Worm (Caenorhabditis elegans): Measurements from ENCODE around the gene let-19.

Gene let-19

ce11 chrII:8763367-8763766, 7.4 kb upstream of the let-19 start:
- TF ChIP-seq zip-11 (GFP tag; IDR thresholded peaks at IDR 0.05) (no peak), zag-1 (tag; optimal IDR thresholded peaks at IDR 0.05) (no peak), sdz-12 (GFP tag; optimal IDR thresholded peaks at IDR 0.05) (no peak), Y105C5A.15 (GFP tag; IDR thresholded peaks at IDR 0.05) (no peak), hmg-1.1 (GFP tag; IDR thresholded peaks at IDR 0.05) (no peak), arid-1 (GFP tag; conservative IDR thresholded peaks at IDR 0.05) (no peak), nhr-25 (tag; optimal IDR thresholded peaks at IDR 0.05; ENCODE audit: borderline replicate concordance, insufficient read depth) (no peak), fkh-10 (GFP tag; optimal IDR thresholded peaks at IDR 0.05) (no peak), unc-130 (GFP tag; optimal IDR thresholded peaks at IDR 0.05) (no peak), aha-1 (tag) (peak; percentile 68), zip-2 (tag; optimal IDR thresholded peaks at IDR 0.05) (no peak), ama-1 (optimal IDR thresholded peaks at IDR 0.05) (no peak), lin-29 (GFP tag; IDR thresholded peaks at IDR 0.05) (no peak), nhr-28 (tag; optimal IDR thresholded peaks at IDR 0.05) (peak; percentile 56), Y48G9A.11 (GFP tag; IDR thresholded peaks at IDR 0.05) (no peak), nhr-41 (GFP tag; IDR thresholded peaks at IDR 0.05) (no peak)

- TF ChIP-seq aha-1 (tag), result peak; percentile 8
- TF ChIP-seq hlh-30 (tag; optimal IDR thresholded peaks at IDR 0.05; ENCODE audit: insufficient read depth), result peak; percentile 35
- TF ChIP-seq nhr-28 (tag; optimal IDR thresholded peaks at IDR 0.05), result no peak
- TF ChIP-seq ceh-82 (tag; optimal IDR thresholded peaks at IDR 0.05), result no peak
- peak in 1 of 2 experiments; percentile 13 for TF ChIP-seq unc-62 (GFP tag; optimal IDR thresholded peaks at IDR 0.05 in 1 of 2)
- no peak for TF ChIP-seq unc-62 (tag; optimal IDR thresholded peaks at IDR 0.05)
- no peak for TF ChIP-seq php-3 (GFP tag; IDR thresholded peaks at IDR 0.05)
- TF ChIP-seq mxl-3 (GFP tag; optimal IDR thresholded peaks at IDR 0.05), result no peak
These were observed 6.4 kb upstream of the let-19 start for ce11 chrII:8764332-8764731.

- TF ChIP-seq tra-1 (GFP tag; IDR thresholded peaks at IDR 0.05) (peak; percentile 58; the same call in 1 of the 2 replicates), unc-62 (GFP tag; optimal IDR thresholded peaks at IDR 0.05 in 1 of 2) (no peak), unc-62 (tag; optimal IDR thresholded peaks at IDR 0.05) (no peak), hlh-30 (tag; optimal IDR thresholded peaks at IDR 0.05; ENCODE audit: insufficient read depth) (peak; percentile 72), mdl-1 (tag; optimal IDR thresholded peaks at IDR 0.05) (peak; percentile 55 to 94), sdz-12 (GFP tag; optimal IDR thresholded peaks at IDR 0.05) (no peak), nhr-28 (tag; optimal IDR thresholded peaks at IDR 0.05) (peak; percentile 87), nhr-48 (tag; optimal IDR thresholded peaks at IDR 0.05) (peak; percentile 68), nhr-25 (tag; optimal IDR thresholded peaks at IDR 0.05; ENCODE audit: borderline replicate concordance, insufficient read depth) (peak; percentile 30), lim-7 (GFP tag; IDR thresholded peaks at IDR 0.05) (no peak), mxl-3 (GFP tag; optimal IDR thresholded peaks at IDR 0.05) (peak; percentile 95), dmd-6 (GFP tag; IDR thresholded peaks at IDR 0.05) (peak; percentile 75), gei-8 (GFP tag; optimal IDR thresholded peaks at IDR 0.05) (peak; percentile 27), F10B5.3 (tag; optimal IDR thresholded peaks at IDR 0.05) (no peak), dve-1 (tag; optimal IDR thresholded peaks at IDR 0.05; ENCODE audit: insufficient read depth) (peak; percentile 31), hlh-11 (tag; optimal IDR thresholded peaks at IDR 0.05) (peak; percentile 59), rbr-2 (tag; optimal IDR thresholded peaks at IDR 0.05) (no peak), ZK337.2 (GFP tag; IDR thresholded peaks at IDR 0.05) (no peak), nhr-10 (tag; optimal IDR thresholded peaks at IDR 0.05) (no peak), aha-1 (tag) (peak; percentile 70)
These were observed 5.6 kb upstream of the let-19 start for ce11 chrII:8765131-8765530.

ce11 chrII:8766475-8766874, 4.3 kb upstream of the let-19 start, which contains the start of the genes nsph-1.1 and K08F8.15:
nsph-1.1 (plus strand) TSS chrII:8766775.
K08F8.15 (plus strand) TSS chrII:8766809.
- no peak for TF ChIP-seq attf-4 (tag; optimal IDR thresholded peaks at IDR 0.05)

All from whole organism, L4 larva.